Worm (Caenorhabditis elegans) whole organism, early embryonic: ENCODE results near the gene F26D11.13.

Source experiments
- F13C5.2 ChIP-seq: sonication (generic microtip); optimal IDR thresholded peaks from 2 replicates; lab custom pipeline; 2017; ENCODE audit warnings: mild to moderate bottlenecking, missing genetic modification characterization, inconsistent platforms, missing compliant biosample characterization
- ama-1 ChIP-seq: fragments of 150-350 bp; optimal IDR thresholded peaks from 2 replicates; lab custom pipeline; 2014
- ceh-13 ChIP-seq: fragments of 200-800 bp; sonication (Bioruptor generic); optimal IDR thresholded peaks from 2 replicates; lab custom pipeline; 2018; ENCODE audit warnings: mild to moderate bottlenecking, missing genetic modification characterization, missing compliant biosample characterization
- ceh-36 ChIP-seq: sonication (generic microtip); optimal IDR thresholded peaks from 2 replicates; lab custom pipeline; 2016; ENCODE audit warnings: missing genetic modification characterization, inconsistent platforms, missing compliant biosample characterization
- ets-7 ChIP-seq: sonication (generic microtip); optimal IDR thresholded peaks from 2 replicates; lab custom pipeline; 2016; ENCODE audit warnings: missing genotype, missing genetic modification characterization, missing compliant biosample characterization
- flt-1 ChIP-seq: fragments of 200-800 bp; sonication (Bioruptor generic); IDR thresholded peaks from 2 replicates; pipeline ENCODE4 v1.3.6; 2022; ENCODE audit warnings: missing genetic modification characterization, missing compliant biosample characterization
- hmg-4 ChIP-seq: fragments of 200-800 bp; sonication (Bioruptor generic); optimal IDR thresholded peaks from 2 replicates; lab custom pipeline; 2018; ENCODE audit warnings: mild to moderate bottlenecking, missing genetic modification characterization, missing compliant biosample characterization
- pes-1 ChIP-seq: fragments of 200-800 bp; sonication (Bioruptor generic); IDR thresholded peaks from 2 replicates; pipeline ENCODE4 v1.3.6; 2022; ENCODE audit warnings: missing genetic modification reagents, missing genetic modification characterization, missing compliant biosample characterization
- sea-1 ChIP-seq: fragments of 200-800 bp; sonication (Bioruptor generic); conservative IDR thresholded peaks from 2 replicates; pipeline ENCODE4 v1.3.6; 2022; ENCODE audit warnings: missing genetic modification characterization, missing compliant biosample characterization
- tbx-37 ChIP-seq: fragments of 200-800 bp; sonication (Bioruptor generic); conservative IDR thresholded peaks from 2 replicates; pipeline ENCODE4 v1.3.6; 2022; ENCODE audit warnings: missing genetic modification reagents, missing genetic modification characterization, missing compliant biosample characterization

ce11 chrV:7994570-7994969 is 40.1 kb upstream of the F26D11.13 start, which contains the start of gene ceh-76:
- TF ChIP-seq ama-1 (lab: Kevin White, UChicago) (no peak), F13C5.2 (tag; lab: Kevin White, UChicago) (no peak), sea-1 (GFP tag; lab: Robert Waterston, UW) (no peak), tbx-37 (GFP tag; lab: Robert Waterston, UW) (no peak), flt-1 (GFP tag; lab: Robert Waterston, UW) (no peak), ceh-13 (GFP tag; lab: Kevin White, UChicago) (no peak), hmg-4 (GFP tag; lab: Kevin White, UChicago) (no peak), ceh-36 (tag; lab: Kevin White, UChicago) (no peak), pes-1 (GFP tag; lab: Robert Waterston, UW) (no peak), ets-7 (no peak)
